Fruit fly (Drosophila melanogaster): Measurements from ENCODE around the gene CG43784.
"Not testable (repeated sequence)": the region's sequence is repeated elsewhere in the genome, so short reads cannot be mapped to it uniquely, and the experiment has no call there.

CG43784 gene

DNA sequence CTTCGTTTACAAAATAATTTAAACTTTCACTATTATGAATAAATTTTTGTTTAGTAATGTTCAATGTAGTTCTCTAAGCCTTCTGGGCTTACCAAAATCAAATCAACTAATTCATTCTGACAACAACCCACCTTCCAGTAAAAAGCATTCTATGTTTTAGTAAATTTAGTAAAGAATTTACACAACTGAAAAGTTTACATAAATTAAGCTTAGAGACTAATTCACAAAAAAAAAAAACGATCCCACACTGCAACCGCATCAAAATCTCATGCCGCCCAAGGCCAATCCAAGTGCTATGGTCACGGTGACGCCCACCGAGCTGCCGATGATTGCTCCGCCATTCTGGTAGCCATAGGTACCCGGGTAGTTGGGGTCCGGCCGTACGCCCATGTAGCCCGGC, at the start of gene CG43784:
Gene CG43784, minus strand, starts transcription at position 101 of the 400 bp plus-strand sequence.
- TF ChIP-seq Dif (GFP tag; optimal IDR thresholded peaks at IDR 0.05; ENCODE audit: partially characterized antibody); Hr83 (GFP tag; optimal IDR thresholded peaks at IDR 0.05; ENCODE audit: poor library complexity, severe bottlenecking); N (GFP tag; optimal IDR thresholded peaks at IDR 0.05): not testable (repeated sequence)

dm6 chrX:20001996-20002395, 43.9 kb upstream of the CG43784 start, which contains the start of gene lky:
Gene lky (minus strand): TSS chrX:20002096.
- TF ChIP-seq sage (GFP tag; optimal IDR thresholded peaks at IDR 0.05), result no peak
- no peak for TF ChIP-seq GATAd (GFP tag; optimal IDR thresholded peaks at IDR 0.05)
- no peak for TF ChIP-seq Hr78 (GFP tag; optimal IDR thresholded peaks at IDR 0.05)
- no peak for TF ChIP-seq Hr83 (GFP tag; optimal IDR thresholded peaks at IDR 0.05; ENCODE audit: poor library complexity, severe bottlenecking)
- TF ChIP-seq N (GFP tag; optimal IDR thresholded peaks at IDR 0.05), result no peak
- no peak for TF ChIP-seq woc (GFP tag; optimal IDR thresholded peaks at IDR 0.05)
- TF ChIP-seq brk (GFP tag; optimal IDR thresholded peaks at IDR 0.05), result no peak
- no peak for TF ChIP-seq Rel (GFP tag; optimal IDR thresholded peaks at IDR 0.05)
- no peak for TF ChIP-seq Rel (tag; optimal IDR thresholded peaks at IDR 0.05)
- TF ChIP-seq lola (GFP tag; optimal IDR thresholded peaks at IDR 0.05), result no peak
- TF ChIP-seq CG9705 (GFP tag; optimal IDR thresholded peaks at IDR 0.05), result no peak
- no peak for TF ChIP-seq dsf (GFP tag; optimal IDR thresholded peaks at IDR 0.05; ENCODE audit: borderline replicate concordance)
- TF ChIP-seq dmrt93B (GFP tag; optimal IDR thresholded peaks at IDR 0.05), result no peak
- TF ChIP-seq sv (GFP tag; optimal IDR thresholded peaks at IDR 0.05), result no peak

- TF ChIP-seq ey (GFP tag; optimal IDR thresholded peaks at IDR 0.05), result peak; percentile 57
- TF ChIP-seq psq (GFP tag; optimal IDR thresholded peaks at IDR 0.05), result peak; percentile 32
- TF ChIP-seq sage (GFP tag; optimal IDR thresholded peaks at IDR 0.05), result no peak
- TF ChIP-seq Sp1 (GFP tag; optimal IDR thresholded peaks at IDR 0.05), result peak; percentile 31
- no peak for TF ChIP-seq dl (GFP tag; optimal IDR thresholded peaks at IDR 0.05; ENCODE audit: insufficient read depth in 1 of 2, partially characterized antibody in 2 of 2)
- TF ChIP-seq br (GFP tag; optimal IDR thresholded peaks at IDR 0.05), result peak; percentile 43
- TF ChIP-seq OdsH (GFP tag; optimal IDR thresholded peaks at IDR 0.05), result peak; percentile 40
- TF ChIP-seq Jra (GFP tag; optimal IDR thresholded peaks at IDR 0.05), result no peak
- no peak for TF ChIP-seq lola (GFP tag; optimal IDR thresholded peaks at IDR 0.05)
- TF ChIP-seq rgr (GFP tag; optimal IDR thresholded peaks at IDR 0.05), result peak; percentile 29
- TF ChIP-seq Dif (GFP tag; optimal IDR thresholded peaks at IDR 0.05; ENCODE audit: partially characterized antibody), result no peak
- TF ChIP-seq foxo (GFP tag; optimal IDR thresholded peaks at IDR 0.05), result peak in 1 of 2 experiments; percentile 61
- peak; percentile 33 for TF ChIP-seq h (GFP tag; optimal IDR thresholded peaks at IDR 0.05)
- no peak for TF ChIP-seq dsf (GFP tag; optimal IDR thresholded peaks at IDR 0.05; ENCODE audit: borderline replicate concordance)
- peak; percentile 21 for TF ChIP-seq Hnf4 (GFP tag; optimal IDR thresholded peaks at IDR 0.05)
- no peak for TF ChIP-seq Mio (GFP tag; optimal IDR thresholded peaks at IDR 0.05)
- TF ChIP-seq tai (GFP tag; optimal IDR thresholded peaks at IDR 0.05), result peak; percentile 18
- peak; percentile 49 for TF ChIP-seq fru (GFP tag; optimal IDR thresholded peaks at IDR 0.05)
- peak; percentile 32 for TF ChIP-seq HLH106 (tag; optimal IDR thresholded peaks at IDR 0.05)
These were observed 6.1 kb upstream of the CG43784 start for dm6 chrX:19964215-19964614.

- TF ChIP-seq pan (optimal IDR thresholded peaks at IDR 0.05) (no peak), Dif (GFP tag; optimal IDR thresholded peaks at IDR 0.05; ENCODE audit: partially characterized antibody) (no peak), dmrt93B (GFP tag; optimal IDR thresholded peaks at IDR 0.05) (no peak), Hnf4 (GFP tag; optimal IDR thresholded peaks at IDR 0.05) (no peak), Sp1 (GFP tag; optimal IDR thresholded peaks at IDR 0.05) (no peak), psq (GFP tag; optimal IDR thresholded peaks at IDR 0.05) (no peak), br (GFP tag; optimal IDR thresholded peaks at IDR 0.05) (no peak), GATAd (GFP tag; optimal IDR thresholded peaks at IDR 0.05) (no peak), CG9705 (GFP tag; optimal IDR thresholded peaks at IDR 0.05) (no peak), Vsx2 (GFP tag; optimal IDR thresholded peaks at IDR 0.05; ENCODE audit: partially characterized antibody) (no peak), woc (GFP tag; optimal IDR thresholded peaks at IDR 0.05) (no peak), ey (GFP tag; optimal IDR thresholded peaks at IDR 0.05) (no peak), Hr83 (GFP tag; optimal IDR thresholded peaks at IDR 0.05; ENCODE audit: poor library complexity, severe bottlenecking) (no peak), Mio (GFP tag; optimal IDR thresholded peaks at IDR 0.05) (no peak), CG32264 (GFP tag; optimal IDR thresholded peaks at IDR 0.05) (no peak), dl (GFP tag; optimal IDR thresholded peaks at IDR 0.05; ENCODE audit: insufficient read depth in 1 of 2, partially characterized antibody in 2 of 2) (no peak), sage (GFP tag; optimal IDR thresholded peaks at IDR 0.05) (no peak), Abd-B (GFP tag; optimal IDR thresholded peaks at IDR 0.05) (no peak), CrebA (GFP tag; optimal IDR thresholded peaks at IDR 0.05; ENCODE audit: borderline replicate concordance) (no peak), Jra (GFP tag; optimal IDR thresholded peaks at IDR 0.05) (no peak)
These were observed 2.8 kb upstream of the CG43784 start, which contains the start of gene Nep3 for dm6 chrX:19960881-19961347. Gene Nep3 (plus strand): TSS chrX:19961297.

All from whole organism, wandering third instar larva.